Worm (Caenorhabditis elegans) whole organism, late embryonic: ENCODE measurements around the gene chtb-2.

Experiments used
- dmd-4 ChIP-seq: sonication (generic microtip); optimal IDR thresholded peaks from 2 replicates; lab custom pipeline; 2016; ENCODE audit warnings: borderline replicate concordance, missing genetic modification characterization, missing compliant biosample characterization
- pha-4 ChIP-seq: fragments of 150-350 bp; optimal IDR thresholded peaks from 2 replicates; lab custom pipeline; 2018; ENCODE audit warnings: missing biosample characterization, missing genetic modification reagents, missing genetic modification characterization
- rnt-1 ChIP-seq: sonication (generic microtip); optimal IDR thresholded peaks from 2 replicates; lab custom pipeline; 2016; ENCODE audit warnings: missing genetic modification characterization, missing compliant biosample characterization
- zip-5 ChIP-seq: sonication (generic microtip); optimal IDR thresholded peaks from 2 replicates; lab custom pipeline; 2016; ENCODE audit warnings: missing genetic modification characterization, missing compliant biosample characterization

DNA sequence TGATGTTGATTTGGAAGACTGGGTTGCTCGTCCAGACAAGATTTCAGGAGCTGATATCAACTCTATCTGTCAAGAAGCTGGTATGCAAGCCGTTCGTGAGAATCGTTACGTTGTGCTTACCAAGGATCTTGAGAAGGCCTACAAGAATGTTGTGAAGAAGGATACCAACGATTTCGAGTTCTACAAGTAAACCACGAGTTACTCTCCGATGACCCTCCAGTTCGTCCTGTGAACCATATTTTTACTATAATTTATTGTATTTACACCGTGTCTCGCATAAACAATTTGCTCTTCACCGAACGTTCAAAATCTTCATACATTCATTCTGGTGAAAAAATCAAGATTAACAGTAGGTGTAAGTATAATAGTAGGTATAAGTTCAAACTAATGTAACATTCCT is 8.0 kb downstream of the chtb-2 start:
- TF ChIP-seq dmd-4 = no peak
- no peak for TF ChIP-seq rnt-1 (tag; lab: Kevin White, UChicago)
- TF ChIP-seq zip-5 = no peak
- no peak for TF ChIP-seq pha-4 (tag; lab: Kevin White, UChicago)
